Worm (Caenorhabditis elegans) whole organism, L2 larva: ENCODE measurements around the gene F19C7.2.

Experiments used
- R02D3.7 ChIP-seq: fragments of 150-350 bp; optimal IDR thresholded peaks from 2 replicates; lab custom pipeline; 2014; ENCODE audit warnings: missing biosample characterization, missing genetic modification characterization
- ama-1 ChIP-seq: fragments of 150-350 bp; optimal IDR thresholded peaks from 2 replicates; lab custom pipeline; 2018; ENCODE audit warnings: inconsistent platforms
- ceh-82 ChIP-seq: fragments of 150-350 bp; optimal IDR thresholded peaks from 2 replicates; lab custom pipeline; 2014; ENCODE audit warnings: missing biosample characterization, missing genetic modification characterization
- egl-27 ChIP-seq: sonication (generic microtip); optimal IDR thresholded peaks from 3 replicates; lab custom pipeline; 2017; ENCODE audit warnings: missing biosample characterization, missing genetic modification reagents, missing genetic modification characterization
- elt-3 ChIP-seq: sonication (generic microtip); optimal IDR thresholded peaks from 2 replicates; lab custom pipeline; 2017; ENCODE audit warnings: missing biosample characterization, missing genetic modification characterization
- lin-11 ChIP-seq: fragments of 150-350 bp; sonication (generic microtip); optimal IDR thresholded peaks from 2 replicates; lab custom pipeline; 2014; ENCODE audit warnings: missing biosample characterization, missing genetic modification characterization, inconsistent platforms, mixed read lengths
- lin-13 ChIP-seq: fragments of 150-350 bp; optimal IDR thresholded peaks from 2 replicates; lab custom pipeline; 2014; ENCODE audit warnings: missing biosample characterization, missing genetic modification reagents, missing genetic modification characterization
- mbf-1 ChIP-seq: sonication (generic microtip); optimal IDR thresholded peaks from 2 replicates; lab custom pipeline; 2017; ENCODE audit warnings: missing biosample characterization, missing genetic modification characterization
- mdl-1 ChIP-seq, 2 experiments: fragments of 150-350 bp in 1 of 2; sonication (generic microtip) in 1 of 2; optimal IDR thresholded peaks; 2 replicates each; lab custom pipeline; 2017; ENCODE audit warnings: missing biosample characterization in 2 of 2, missing genetic modification characterization in 2 of 2
- nhr-12 ChIP-seq: fragments of 150-350 bp; optimal IDR thresholded peaks from 2 replicates; lab custom pipeline; 2014; ENCODE audit warnings: missing biosample characterization, missing genetic modification characterization
- skn-1 ChIP-seq: sonication (generic microtip); optimal IDR thresholded peaks from 2 replicates; lab custom pipeline; 2017; ENCODE audit warnings: missing biosample characterization, missing genetic modification characterization
- snpc-4 ChIP-seq: fragments of 150-350 bp; optimal IDR thresholded peaks from 2 replicates; lab custom pipeline; 2014; ENCODE audit warnings: missing biosample characterization, missing genetic modification characterization
- unc-62 ChIP-seq: fragments of 150-350 bp; optimal IDR thresholded peaks from 2 replicates; lab custom pipeline; 2014; ENCODE audit warnings: missing biosample characterization, missing genetic modification reagents, missing genetic modification characterization
- ztf-11 ChIP-seq: sonication (generic microtip); optimal IDR thresholded peaks from 2 replicates; lab custom pipeline; 2017; ENCODE audit warnings: missing biosample characterization, missing genetic modification characterization

DNA sequence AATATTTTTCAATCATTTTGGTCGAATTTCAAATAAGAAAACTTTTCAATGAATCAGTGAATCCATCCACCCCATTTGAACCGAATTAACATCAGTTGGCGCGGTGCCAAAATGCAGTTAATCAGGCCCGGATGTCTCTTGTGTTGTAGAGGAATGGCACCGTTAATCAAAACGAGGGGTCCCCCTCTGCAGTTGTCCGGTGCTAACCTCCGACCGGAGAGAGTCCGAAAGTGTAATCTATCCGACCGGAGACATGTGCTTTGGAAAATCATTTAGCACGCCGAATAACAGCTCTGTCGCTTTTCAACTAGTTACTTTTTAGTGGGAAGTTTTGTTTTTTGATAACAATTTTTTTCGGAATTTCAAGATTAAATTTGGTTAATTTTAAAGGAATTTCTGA, 45.5 kb downstream of the F19C7.2 start:
- TF ChIP-seq snpc-4 (tag; lab: Kevin White, UChicago) (no peak), ceh-82 (tag; lab: Kevin White, UChicago) (no peak), mdl-1 (tag; optimal IDR thresholded peaks at IDR 0.05; lab: Kevin White, UChicago) (no peak), ama-1 (no peak), ztf-11 (tag; lab: Kevin White, UChicago) (no peak), nhr-12 (tag; lab: Kevin White, UChicago) (no peak), R02D3.7 (tag; lab: Kevin White, UChicago) (no peak), unc-62 (GFP tag; lab: Kevin White, UChicago) (no peak), lin-11 (no peak), skn-1 (tag; lab: Kevin White, UChicago) (no peak), elt-3 (no peak), egl-27 (no peak), mbf-1 (tag; lab: Kevin White, UChicago) (no peak), lin-13 (GFP tag; lab: Kevin White, UChicago) (no peak)
